Fruit fly (Drosophila melanogaster) whole organism, wandering third instar larva: ENCODE results near the gene eIF4E4.

Experiments used
- Abd-B ChIP-seq: fragments of >200 bp; optimal IDR thresholded peaks from 2 replicates; lab custom pipeline; 2017; ENCODE audit warnings: missing biosample characterization, missing genetic modification characterization
- CG32264 ChIP-seq: fragments of 200-800 bp; sonication (Bioruptor generic); optimal IDR thresholded peaks from 2 replicates; lab custom pipeline; 2016; ENCODE audit warnings: missing biosample characterization, missing genetic modification characterization
- Dfd ChIP-seq: fragments of >200 bp; optimal IDR thresholded peaks from 2 replicates; lab custom pipeline; 2017; ENCODE audit warnings: missing biosample characterization, missing genetic modification characterization
- HLH106 ChIP-seq: fragments of 200-800 bp; optimal IDR thresholded peaks from 3 replicates; lab custom pipeline; 2019; ENCODE audit warnings: missing biosample characterization, mild to moderate bottlenecking, missing genetic modification characterization, moderate library complexity
- Hr78 ChIP-seq: fragments of >200 bp; optimal IDR thresholded peaks from 2 replicates; lab custom pipeline; 2017; ENCODE audit warnings: missing biosample characterization, missing genetic modification characterization
- Jra ChIP-seq: sonication (Bioruptor generic); optimal IDR thresholded peaks from 2 replicates; lab custom pipeline; 2016; ENCODE audit warnings: missing biosample characterization, missing genetic modification characterization
- Rel ChIP-seq, 2 experiments: fragments of 200-800 bp; sonication (Bioruptor generic) in 1 of 2; optimal IDR thresholded peaks; 2 replicates in 1 of 2; 3 replicates in 1 of 2; lab custom pipeline; 2016 to 2019; ENCODE audit warnings: mild to moderate bottlenecking in 2 of 2, missing biosample characterization in 2 of 2, missing genetic modification characterization in 2 of 2, moderate library complexity in 1 of 2
- Vsx2 ChIP-seq: fragments of 200-300, 225-300 bp; sonication (Bioruptor generic); optimal IDR thresholded peaks from 2 replicates; lab custom pipeline; 2018; ENCODE audit warnings: missing biosample characterization, missing genetic modification characterization; ENCODE audit not compliant: partially characterized antibody
- br ChIP-seq: fragments of 200-800 bp; sonication (Bioruptor generic); optimal IDR thresholded peaks from 2 replicates; lab custom pipeline; 2016; ENCODE audit warnings: missing biosample characterization, missing genetic modification characterization
- brk ChIP-seq: fragments of 200-800 bp; sonication (Bioruptor generic); optimal IDR thresholded peaks from 2 replicates; lab custom pipeline; 2016; ENCODE audit warnings: missing biosample characterization, mild to moderate bottlenecking, missing genetic modification characterization
- fru ChIP-seq: fragments of 200-800 bp; sonication (Bioruptor generic); optimal IDR thresholded peaks from 3 replicates; lab custom pipeline; 2016; ENCODE audit warnings: missing biosample characterization, mild to moderate bottlenecking, missing genetic modification characterization
- pan ChIP-seq: fragments of >200 bp; optimal IDR thresholded peaks from 2 replicates; lab custom pipeline; 2017
- rgr ChIP-seq: fragments of 200-800 bp; sonication (Bioruptor generic); optimal IDR thresholded peaks from 3 replicates; lab custom pipeline; 2016; ENCODE audit warnings: missing biosample characterization, mild to moderate bottlenecking, missing genetic modification characterization
- sage ChIP-seq: fragments of 200-800 bp; sonication (Bioruptor generic); optimal IDR thresholded peaks from 2 replicates; lab custom pipeline; 2016; ENCODE audit warnings: missing biosample characterization, mild to moderate bottlenecking, missing genetic modification characterization
- sv ChIP-seq: fragments of 200-800 bp; sonication (Bioruptor generic); optimal IDR thresholded peaks from 3 replicates; lab custom pipeline; 2016; ENCODE audit warnings: missing biosample characterization, missing genetic modification characterization
- tai ChIP-seq: sonication (Bioruptor generic); optimal IDR thresholded peaks from 2 replicates; lab custom pipeline; 2016; ENCODE audit warnings: missing biosample characterization, missing genetic modification characterization
- woc ChIP-seq: sonication (Bioruptor generic); optimal IDR thresholded peaks from 2 replicates; lab custom pipeline; 2016; ENCODE audit warnings: missing biosample characterization, mild to moderate bottlenecking, missing genetic modification characterization

Gene eIF4E4

DNA sequence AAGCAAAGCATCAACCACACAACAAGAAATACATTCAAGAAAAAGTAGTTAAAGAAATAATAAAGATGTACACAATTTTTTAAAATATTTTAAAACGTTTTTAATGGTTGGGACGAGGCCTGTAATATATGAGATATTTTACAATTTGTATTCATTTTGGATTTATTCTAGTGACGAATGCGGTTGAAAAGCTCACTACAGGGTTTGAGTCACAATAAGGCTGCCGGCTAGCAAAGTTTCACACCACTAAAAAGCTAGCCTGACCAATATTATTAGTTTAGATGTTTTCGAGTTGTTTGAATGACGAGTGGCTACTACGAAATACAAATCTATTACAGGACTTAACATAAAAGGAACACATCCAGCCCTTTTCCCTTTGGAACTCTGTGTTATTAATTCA, 46.4 kb downstream of the eIF4E4 start:
- TF ChIP-seq sage (GFP tag; lab: Kevin White, UChicago) (no peak), pan (lab: Kevin White, UChicago) (no peak), CG32264 (GFP tag; lab: Kevin White, UChicago) (no peak), fru (GFP tag; lab: Kevin White, UChicago) (no peak), br (GFP tag; lab: Kevin White, UChicago) (no peak), Vsx2 (GFP tag; lab: Kevin White, UChicago) (no peak), HLH106 (tag; lab: Kevin White, UChicago) (no peak), Rel (GFP tag; optimal IDR thresholded peaks at IDR 0.05; lab: Kevin White, UChicago) (no peak), Rel (tag; optimal IDR thresholded peaks at IDR 0.05; lab: Kevin White, UChicago) (no peak), tai (no peak), rgr (no peak), Jra (GFP tag; lab: Kevin White, UChicago) (no peak), Hr78 (GFP tag; lab: Kevin White, UChicago) (no peak), woc (GFP tag; lab: Kevin White, UChicago) (no peak), brk (GFP tag; lab: Kevin White, UChicago) (no peak), sv (no peak), Dfd (no peak), Abd-B (GFP tag; lab: Kevin White, UChicago) (no peak)

dm6 chr3L:6615181-6615580, 50.3 kb downstream of the eIF4E4 start:
- peak; percentile 3 for TF ChIP-seq Vsx2 (GFP tag; lab: Kevin White, UChicago)
- no peak for TF ChIP-seq tai
- no peak for TF ChIP-seq fru (GFP tag; lab: Kevin White, UChicago)
- TF ChIP-seq woc (GFP tag; lab: Kevin White, UChicago), result no peak
